Fruit fly (Drosophila melanogaster): ENCODE measurements around the gene CG13896.

CG13896 gene

dm6 chr3L:726486-727180 lies 15.0 kb upstream of the CG13896 start:
- no peak for TF ChIP-seq EcR (GFP tag; optimal IDR thresholded peaks at IDR 0.05)
- no peak for TF ChIP-seq usp (GFP tag; optimal IDR thresholded peaks at IDR 0.05)
- TF ChIP-seq CG8478 (optimal IDR thresholded peaks at IDR 0.05) = no peak
- no peak for TF ChIP-seq pan (optimal IDR thresholded peaks at IDR 0.05)
- no peak for TF ChIP-seq Dll (optimal IDR thresholded peaks at IDR 0.05)
- no peak for TF ChIP-seq psq (optimal IDR thresholded peaks at IDR 0.05)

DNA sequence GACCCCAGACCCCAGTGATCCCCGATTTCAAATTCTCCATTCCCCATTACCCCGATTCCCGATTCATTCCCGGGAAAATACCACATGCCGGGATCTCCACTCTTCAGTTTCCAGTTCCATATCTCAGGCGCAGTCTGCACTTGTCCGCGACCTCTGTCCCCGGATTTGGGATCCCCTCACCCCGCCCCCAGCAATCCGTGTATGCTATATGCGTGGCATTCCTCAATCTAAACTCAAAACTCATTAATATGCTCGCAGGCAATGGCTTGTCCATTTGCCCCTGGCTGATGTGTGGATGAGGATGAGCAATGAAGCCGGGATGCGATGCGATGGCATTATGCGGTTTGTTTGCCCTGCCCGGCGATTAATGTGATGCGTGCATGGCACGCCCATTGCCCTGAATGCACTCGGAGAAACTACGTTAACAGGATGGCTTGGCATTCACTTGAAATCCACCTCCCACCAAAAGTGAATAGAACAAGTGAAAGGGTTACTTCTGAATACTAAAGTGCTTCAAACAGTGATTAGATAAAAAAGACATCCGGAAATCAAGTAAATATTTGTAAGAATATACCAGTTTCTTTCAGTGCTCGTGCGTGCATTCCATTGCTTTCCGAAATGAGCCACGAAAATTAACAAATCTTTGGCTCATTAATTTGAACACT lies 14.0 kb upstream of the CG13896 start:
- TF ChIP-seq EcR (GFP tag; optimal IDR thresholded peaks at IDR 0.05) (no peak), Dll (optimal IDR thresholded peaks at IDR 0.05) (no peak), usp (GFP tag; optimal IDR thresholded peaks at IDR 0.05) (no peak), psq (optimal IDR thresholded peaks at IDR 0.05) (no peak), CG8478 (optimal IDR thresholded peaks at IDR 0.05) (no peak), pan (optimal IDR thresholded peaks at IDR 0.05) (no peak)

DNA sequence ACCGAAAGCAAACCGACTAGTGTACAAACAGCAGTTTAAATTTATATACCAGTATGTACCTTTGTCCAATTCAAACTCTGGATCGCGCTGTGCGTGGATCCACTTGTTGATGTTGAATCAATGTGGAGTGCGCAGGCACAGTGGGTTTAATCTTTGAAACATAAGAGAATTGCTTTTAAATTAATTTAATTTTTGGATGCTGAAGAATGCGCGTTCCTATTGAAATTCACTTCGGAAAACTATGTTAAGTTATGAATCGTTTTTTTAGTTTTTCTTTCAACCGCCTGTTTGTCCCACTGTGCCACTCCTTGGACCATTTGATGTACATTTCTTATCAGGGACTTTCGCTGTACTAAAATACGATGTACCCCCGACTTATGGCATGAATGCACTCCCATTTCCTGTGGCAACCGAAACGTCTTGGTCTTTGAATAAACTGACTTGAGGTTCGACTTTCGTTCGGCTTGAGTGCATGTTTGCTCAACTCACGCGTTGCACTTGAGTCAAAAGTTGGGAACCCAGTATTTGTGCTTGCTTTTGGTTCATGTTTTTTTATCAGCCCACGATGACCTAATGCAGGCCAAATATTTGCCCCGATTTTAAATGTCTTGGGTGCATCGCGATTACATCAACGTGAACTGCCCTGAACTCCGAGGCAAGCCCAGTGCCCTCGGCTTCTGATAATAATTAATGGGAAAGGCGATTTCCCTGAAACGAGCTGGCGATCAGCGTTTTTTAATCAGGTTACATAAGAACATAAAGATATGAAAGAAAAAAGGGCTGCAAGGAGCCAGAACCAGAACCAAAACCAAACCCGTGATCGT lies 13.1 kb upstream of the CG13896 start:
- no peak for TF ChIP-seq pan (optimal IDR thresholded peaks at IDR 0.05)
- TF ChIP-seq CG8478 (optimal IDR thresholded peaks at IDR 0.05) = no peak
- no peak for TF ChIP-seq psq (optimal IDR thresholded peaks at IDR 0.05)
- TF ChIP-seq EcR (GFP tag; optimal IDR thresholded peaks at IDR 0.05) = no peak
- no peak for TF ChIP-seq usp (GFP tag; optimal IDR thresholded peaks at IDR 0.05)
- no peak for TF ChIP-seq Dll (optimal IDR thresholded peaks at IDR 0.05)

DNA sequence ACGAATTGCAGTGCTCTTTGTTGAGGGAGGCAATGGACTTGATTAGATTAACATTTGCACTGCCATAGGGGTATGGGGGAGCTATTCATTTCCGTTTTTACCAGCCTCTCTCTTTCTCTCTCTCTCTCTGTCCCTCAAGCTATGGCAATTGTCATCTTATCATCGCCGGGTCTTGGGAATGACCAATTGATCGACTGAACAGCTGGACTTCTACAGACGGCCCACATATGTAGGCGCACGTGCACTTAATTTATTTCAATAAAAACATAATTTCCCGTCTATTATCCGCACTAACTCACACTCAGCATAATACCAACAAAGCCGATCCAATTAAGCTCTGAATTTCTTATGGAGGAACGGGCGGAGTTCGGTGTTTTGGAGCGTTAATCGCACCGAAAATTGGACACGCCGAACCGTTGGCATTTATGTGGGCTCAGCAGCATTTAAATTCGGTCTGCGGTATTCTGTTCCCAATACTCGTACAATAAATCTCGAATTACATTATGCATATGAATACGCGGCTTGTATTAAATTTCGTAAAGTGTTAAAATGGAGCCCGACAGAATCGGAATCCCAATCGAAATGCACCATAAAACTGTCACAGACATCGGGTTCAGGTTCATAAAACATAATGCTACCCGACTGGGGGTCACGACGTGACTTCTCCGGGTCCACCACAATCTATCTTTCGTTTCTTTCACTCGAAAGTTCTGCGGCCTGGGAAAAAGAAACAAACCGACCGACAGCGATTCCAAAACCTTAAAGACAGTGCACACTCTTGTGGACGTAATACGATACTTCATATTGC lies 12.2 kb upstream of the CG13896 start:
- TF ChIP-seq usp (GFP tag; optimal IDR thresholded peaks at IDR 0.05) (no peak), Dll (optimal IDR thresholded peaks at IDR 0.05) (no peak), pan (optimal IDR thresholded peaks at IDR 0.05) (no peak), psq (optimal IDR thresholded peaks at IDR 0.05) (no peak), EcR (GFP tag; optimal IDR thresholded peaks at IDR 0.05) (no peak), CG8478 (optimal IDR thresholded peaks at IDR 0.05) (no peak)

- no peak for TF ChIP-seq CG8478 (optimal IDR thresholded peaks at IDR 0.05)
- TF ChIP-seq EcR (GFP tag; optimal IDR thresholded peaks at IDR 0.05) = no peak
- no peak for TF ChIP-seq psq (optimal IDR thresholded peaks at IDR 0.05)
- TF ChIP-seq Dll (optimal IDR thresholded peaks at IDR 0.05) = no peak
- no peak for TF ChIP-seq usp (GFP tag; optimal IDR thresholded peaks at IDR 0.05)
- no peak for TF ChIP-seq pan (optimal IDR thresholded peaks at IDR 0.05)
Observed at dm6 chr3L:722386-722785, 10.7 kb upstream of the CG13896 start.

dm6 chr3L:721863-722262 lies 10.2 kb upstream of the CG13896 start:
- TF ChIP-seq usp (GFP tag; optimal IDR thresholded peaks at IDR 0.05) (no peak), pan (optimal IDR thresholded peaks at IDR 0.05) (no peak), CG8478 (optimal IDR thresholded peaks at IDR 0.05) (no peak), Dll (optimal IDR thresholded peaks at IDR 0.05) (no peak), EcR (GFP tag; optimal IDR thresholded peaks at IDR 0.05) (no peak), psq (optimal IDR thresholded peaks at IDR 0.05) (no peak)

DNA sequence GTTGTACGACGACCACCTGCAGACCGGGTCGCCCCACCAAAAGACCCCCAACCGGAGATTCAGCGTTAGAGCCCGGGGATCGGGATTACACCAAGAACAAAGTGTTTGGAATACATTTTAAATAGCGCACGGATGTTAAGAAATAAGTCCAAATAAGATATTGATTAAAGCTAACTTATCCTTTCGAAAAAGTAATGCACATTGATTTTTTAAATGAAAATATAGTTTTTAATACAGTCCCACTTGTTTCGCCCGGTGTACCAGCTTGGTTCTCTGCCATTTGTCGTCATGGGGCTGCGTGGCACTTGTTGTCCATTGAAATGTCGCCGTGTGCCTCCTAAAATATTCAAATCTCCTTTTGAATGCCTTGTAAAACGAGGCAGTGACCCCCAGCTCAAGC lies 9.4 kb upstream of the CG13896 start:
- no peak for TF ChIP-seq pan (optimal IDR thresholded peaks at IDR 0.05)
- no peak for TF ChIP-seq Dll (optimal IDR thresholded peaks at IDR 0.05)
- TF ChIP-seq CG8478 (optimal IDR thresholded peaks at IDR 0.05) = no peak

DNA sequence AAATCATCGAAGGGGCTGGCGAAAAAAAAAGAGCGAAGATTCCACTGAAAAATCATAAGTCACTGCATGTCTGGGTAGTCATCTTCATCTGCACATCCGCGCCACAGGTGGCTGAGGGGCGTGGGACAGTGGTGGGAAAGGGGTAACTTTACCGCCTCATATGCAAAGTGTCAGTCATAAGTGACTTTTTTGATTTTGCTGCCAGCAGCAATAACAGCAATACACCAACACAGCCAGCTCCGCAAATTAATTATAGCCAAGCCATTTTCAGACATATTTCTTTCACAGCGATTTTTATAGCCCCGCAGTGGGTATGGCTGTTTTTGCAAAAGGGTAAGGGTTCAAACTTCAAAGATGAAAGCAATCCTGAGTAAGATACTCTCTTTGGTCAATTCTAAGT lies 6.7 kb upstream of the CG13896 start:
- TF ChIP-seq CG8478 (optimal IDR thresholded peaks at IDR 0.05) (no peak), Dll (optimal IDR thresholded peaks at IDR 0.05) (no peak), pan (optimal IDR thresholded peaks at IDR 0.05) (no peak), usp (GFP tag; optimal IDR thresholded peaks at IDR 0.05) (no peak), psq (optimal IDR thresholded peaks at IDR 0.05) (no peak), EcR (GFP tag; optimal IDR thresholded peaks at IDR 0.05) (no peak)

DNA sequence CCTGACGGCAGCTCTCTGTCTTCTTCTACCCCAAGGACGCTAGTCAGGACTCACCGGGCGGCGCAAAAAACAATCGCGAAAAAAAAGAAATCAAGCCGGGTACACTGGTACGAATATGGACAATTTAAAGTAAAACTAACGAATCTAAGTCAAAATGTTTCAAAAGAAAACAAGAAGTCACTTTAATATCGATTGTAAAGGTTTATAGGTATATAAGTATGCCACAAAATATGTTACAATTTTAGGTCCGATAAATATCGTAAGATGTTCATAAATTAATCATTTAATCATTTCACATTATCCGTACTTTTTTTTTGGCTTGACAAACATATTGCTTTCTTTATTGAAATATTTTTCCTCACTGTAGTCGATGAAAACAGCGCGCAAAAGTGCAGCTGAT lies 4.4 kb upstream of the CG13896 start:
- TF ChIP-seq CG8478 (optimal IDR thresholded peaks at IDR 0.05) = no peak
- TF ChIP-seq Dll (optimal IDR thresholded peaks at IDR 0.05) = no peak
- TF ChIP-seq pan (optimal IDR thresholded peaks at IDR 0.05) = no peak
- TF ChIP-seq psq (optimal IDR thresholded peaks at IDR 0.05) = no peak
- no peak for TF ChIP-seq usp (GFP tag; optimal IDR thresholded peaks at IDR 0.05)
- TF ChIP-seq EcR (GFP tag; optimal IDR thresholded peaks at IDR 0.05) = no peak

DNA sequence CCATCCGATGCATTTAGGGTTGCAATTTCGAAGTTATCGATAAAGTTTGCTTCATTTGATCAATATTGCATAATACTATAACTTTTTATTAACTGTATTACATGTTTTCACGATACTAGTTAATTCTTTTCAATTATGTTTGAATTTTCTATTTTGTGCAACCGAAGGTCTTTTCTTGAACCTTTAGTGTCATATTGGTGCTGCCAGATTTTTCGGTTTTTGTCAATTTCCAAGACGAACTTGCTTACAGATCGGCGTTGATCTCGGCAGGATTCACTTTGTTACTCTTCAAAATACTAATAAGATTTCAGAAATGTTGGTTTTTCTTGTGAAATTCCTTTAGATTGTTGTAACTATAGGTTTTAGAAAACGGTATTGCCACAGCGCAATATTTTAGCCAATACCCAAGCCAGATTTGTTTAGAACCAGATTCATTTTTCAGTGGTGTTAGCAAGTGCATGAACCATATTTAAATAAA lies 1.3 kb downstream of the CG13896 start, which contains the start of gene CkIIalpha-i3:
Gene CkIIalpha-i3 (minus strand): TSS at position 263 of the 478 bp plus-strand sequence.
- TF ChIP-seq CG8478 (optimal IDR thresholded peaks at IDR 0.05) (no peak), psq (optimal IDR thresholded peaks at IDR 0.05) (no peak), pan (optimal IDR thresholded peaks at IDR 0.05) (no peak), Dll (optimal IDR thresholded peaks at IDR 0.05) (no peak)

dm6 chr3L:709882-710281 lies 1.8 kb downstream of the CG13896 start:
- TF ChIP-seq pan (optimal IDR thresholded peaks at IDR 0.05) (no peak), Dll (optimal IDR thresholded peaks at IDR 0.05) (no peak), CG8478 (optimal IDR thresholded peaks at IDR 0.05) (no peak), usp (GFP tag; optimal IDR thresholded peaks at IDR 0.05) (no peak), psq (optimal IDR thresholded peaks at IDR 0.05) (no peak), EcR (GFP tag; optimal IDR thresholded peaks at IDR 0.05) (no peak)
